Fruit fly (Drosophila melanogaster) whole organism, embryonic: ENCODE measurements around the gene CG34288.

Experiments used
- ATbp ChIP-seq: fragments of 200-800 bp; sonication (Bioruptor generic); optimal IDR thresholded peaks from 2 replicates; lab custom pipeline; 2017; ENCODE audit warnings: missing biosample characterization, mild to moderate bottlenecking, missing genetic modification characterization, missing genetic modification reagents
- Atf6 ChIP-seq: fragments of 200-800 bp; sonication (Bioruptor generic); IDR thresholded peaks from 2 replicates; pipeline ENCODE4 v1.3.6; 2022; ENCODE audit warnings: missing biosample characterization, missing genetic modification characterization
- CG10209 ChIP-seq: fragments of 200-800 bp; sonication (Bioruptor generic); optimal IDR thresholded peaks from 3 replicates; lab custom pipeline; 2017; ENCODE audit warnings: missing biosample characterization, mild to moderate bottlenecking, missing genetic modification characterization, missing genetic modification reagents
- CG10321 ChIP-seq: fragments of 200-800 bp; sonication (Bioruptor generic); IDR thresholded peaks from 2 replicates; pipeline ENCODE4 v1.3.6; 2022; ENCODE audit warnings: missing biosample characterization, missing genetic modification characterization
- CG11247 ChIP-seq: fragments of 200-800 bp; sonication (Bioruptor generic); IDR thresholded peaks from 2 replicates; pipeline ENCODE4 v1.3.6; 2022; ENCODE audit warnings: missing biosample characterization, missing genetic modification characterization
- CG12155 ChIP-seq: fragments of 200-800 bp; sonication (Bioruptor generic); optimal IDR thresholded peaks from 3 replicates; lab custom pipeline; 2016; ENCODE audit warnings: missing biosample characterization, missing genetic modification characterization
- CG12299 ChIP-seq: fragments of 200-800 bp; sonication (Bioruptor generic); optimal IDR thresholded peaks from 2 replicates; lab custom pipeline; 2018; ENCODE audit warnings: missing biosample characterization, mild to moderate bottlenecking, missing genetic modification characterization
- CG14667 ChIP-seq: fragments of 200-800 bp; sonication (Bioruptor generic); IDR thresholded peaks from 2 replicates; pipeline ENCODE4 v1.3.6; 2022; ENCODE audit warnings: missing biosample characterization, missing genetic modification characterization
- CG14710 ChIP-seq: fragments of 200-800 bp; sonication (Bioruptor generic); optimal IDR thresholded peaks from 3 replicates; lab custom pipeline; 2019; ENCODE audit warnings: missing biosample characterization, mild to moderate bottlenecking, missing genetic modification characterization, moderate library complexity
- CG15479 ChIP-seq: fragments of 200-800 bp; sonication (Bioruptor generic); optimal IDR thresholded peaks from 3 replicates; lab custom pipeline; 2019; ENCODE audit warnings: missing biosample characterization, mild to moderate bottlenecking, missing genetic modification characterization, moderate library complexity
- CG16815 ChIP-seq: fragments of 200-800 bp; sonication (Bioruptor generic); optimal IDR thresholded peaks from 3 replicates; lab custom pipeline; 2017; ENCODE audit warnings: missing biosample characterization, mild to moderate bottlenecking, missing genetic modification characterization
- CG32767 ChIP-seq: fragments of 200-800 bp; sonication (Bioruptor generic); IDR thresholded peaks from 2 replicates; pipeline ENCODE4 v1.3.6; 2022; ENCODE audit warnings: missing biosample characterization, missing genetic modification characterization
- CG4707 ChIP-seq: fragments of 200-800 bp; sonication (Bioruptor generic); optimal IDR thresholded peaks from 2 replicates; lab custom pipeline; 2018; ENCODE audit warnings: missing biosample characterization, mild to moderate bottlenecking, missing genetic modification characterization, moderate library complexity
- CG4820 ChIP-seq: fragments of 200-800 bp; sonication (Bioruptor generic); optimal IDR thresholded peaks from 3 replicates; lab custom pipeline; 2016; ENCODE audit warnings: missing biosample characterization, missing genetic modification characterization
- CG6854 ChIP-seq: fragments of 200-800 bp; sonication (Bioruptor generic); optimal IDR thresholded peaks from 3 replicates; lab custom pipeline; 2017; ENCODE audit warnings: missing biosample characterization, mild to moderate bottlenecking, missing genetic modification characterization
- CG7357 ChIP-seq: fragments of 200-800 bp; sonication (Bioruptor generic); IDR thresholded peaks from 3 replicates; pipeline ENCODE4 v1.3.6; 2022; ENCODE audit warnings: missing biosample characterization, missing genetic modification characterization
- CG8388 ChIP-seq: fragments of 200-800 bp; sonication (Bioruptor generic); optimal IDR thresholded peaks from 2 replicates; lab custom pipeline; 2019; ENCODE audit warnings: missing biosample characterization, mild to moderate bottlenecking, missing genetic modification characterization, moderate library complexity
- CG9609 ChIP-seq: fragments of 200-800 bp; sonication (Bioruptor generic); optimal IDR thresholded peaks from 3 replicates; lab custom pipeline; 2016; ENCODE audit warnings: missing biosample characterization, missing genetic modification characterization
- CG9932 ChIP-seq: fragments of 200-800 bp; sonication (Bioruptor generic); IDR thresholded peaks from 2 replicates; pipeline ENCODE4 v1.3.6; 2022; ENCODE audit warnings: missing biosample characterization, missing genetic modification characterization
- CkIIα-i1 ChIP-seq: fragments of 200-800 bp; sonication (Bioruptor generic); IDR thresholded peaks from 2 replicates; pipeline ENCODE4 v1.3.6; 2022; ENCODE audit warnings: missing biosample characterization, missing genetic modification characterization
- Dbx ChIP-seq: fragments of 200-800 bp; sonication (Bioruptor generic); IDR thresholded peaks from 3 replicates; pipeline ENCODE4 v1.3.6; 2022; ENCODE audit warnings: missing biosample characterization, missing genetic modification characterization
- Ets65A ChIP-seq: fragments of 200-800 bp; sonication (Bioruptor generic); peaks from one replicate; lab custom pipeline; 2016; ENCODE audit warnings: missing biosample characterization, missing genetic modification characterization
- Fer3 ChIP-seq: fragments of 200-800 bp; sonication (Bioruptor generic); optimal IDR thresholded peaks from 2 replicates; lab custom pipeline; 2018; ENCODE audit warnings: missing biosample characterization, mild to moderate bottlenecking, missing genetic modification characterization, moderate library complexity
- Hand ChIP-seq: fragments of 200-800 bp; sonication (Bioruptor generic); optimal IDR thresholded peaks from 2 replicates; lab custom pipeline; 2017; ENCODE audit warnings: mild to moderate bottlenecking, missing biosample characterization, missing genetic modification reagents, missing genetic modification characterization
- Hr39 ChIP-seq: fragments of >200 bp; optimal IDR thresholded peaks from 2 replicates; lab custom pipeline; 2017
- Kr ChIP-seq: fragments of 200-800 bp; sonication (Bioruptor generic); optimal IDR thresholded peaks from 2 replicates; lab custom pipeline; 2017; ENCODE audit warnings: missing biosample characterization, mild to moderate bottlenecking, missing genetic modification characterization
- NK7.1 ChIP-seq: fragments of 200-800 bp; sonication (Bioruptor generic); optimal IDR thresholded peaks from 3 replicates; lab custom pipeline; 2016; ENCODE audit warnings: missing biosample characterization, missing genetic modification characterization
- Ssrp ChIP-seq: fragments of 200-800 bp; sonication (Bioruptor generic); optimal IDR thresholded peaks from 2 replicates; lab custom pipeline; 2018; ENCODE audit warnings: missing biosample characterization, mild to moderate bottlenecking, missing genetic modification characterization, moderate library complexity
- Xbp1 ChIP-seq: fragments of 200-800 bp; sonication (Bioruptor generic); optimal IDR thresholded peaks from 3 replicates; lab custom pipeline; 2016; ENCODE audit warnings: missing biosample characterization, mild to moderate bottlenecking, missing genetic modification characterization
- Xrp1 ChIP-seq: fragments of 200-800 bp; sonication (Bioruptor generic); IDR thresholded peaks from 2 replicates; pipeline ENCODE4 v1.3.6; 2022; ENCODE audit warnings: missing biosample characterization, missing genetic modification characterization
- bcd ChIP-seq: fragments of 200-800 bp; sonication (Bioruptor generic); optimal IDR thresholded peaks from 2 replicates; lab custom pipeline; 2017; ENCODE audit warnings: missing biosample characterization, mild to moderate bottlenecking, missing genetic modification characterization
- chif ChIP-seq, 2 experiments: fragments of 200-800 bp; sonication (Bioruptor generic); optimal IDR thresholded peaks; 3 replicates each; lab custom pipeline; 2016; ENCODE audit warnings: missing biosample characterization in 2 of 2, missing genetic modification characterization in 2 of 2
- chinmo ChIP-seq: fragments of 200-800 bp; sonication (Bioruptor generic); IDR thresholded peaks from 4 replicates; pipeline ENCODE4 v1.3.6; 2022; ENCODE audit warnings: missing biosample characterization, missing genetic modification characterization; ENCODE audit not compliant: partially characterized antibody
- corto ChIP-seq: fragments of 200-800 bp; sonication (Bioruptor generic); optimal IDR thresholded peaks from 2 replicates; lab custom pipeline; 2016; ENCODE audit warnings: missing biosample characterization, mild to moderate bottlenecking, missing genetic modification characterization, moderate library complexity
- dan ChIP-seq: fragments of 200-800 bp; sonication (Bioruptor generic); IDR thresholded peaks from 2 replicates; pipeline ENCODE4 v1.3.6; 2022; ENCODE audit warnings: missing biosample characterization, missing genetic modification characterization
- emc ChIP-seq: fragments of 200-800 bp; sonication (Bioruptor generic); optimal IDR thresholded peaks from 2 replicates; lab custom pipeline; 2016; ENCODE audit warnings: missing biosample characterization, missing genetic modification characterization
- ems ChIP-seq: fragments of 200-800 bp; sonication (Bioruptor generic); optimal IDR thresholded peaks from 3 replicates; lab custom pipeline; 2016; ENCODE audit warnings: missing biosample characterization, missing genetic modification characterization
- ewg ChIP-seq: fragments of 200-800 bp; sonication (Bioruptor generic); optimal IDR thresholded peaks from 3 replicates; lab custom pipeline; 2017; ENCODE audit warnings: mild to moderate bottlenecking, missing biosample characterization, missing genetic modification reagents, missing genetic modification characterization
- gem ChIP-seq: fragments of 200-800 bp; sonication (Bioruptor generic); optimal IDR thresholded peaks from 2 replicates; lab custom pipeline; 2019; ENCODE audit warnings: missing biosample characterization, mild to moderate bottlenecking, missing genetic modification characterization, moderate library complexity
- jing ChIP-seq: fragments of 200-800 bp; sonication (Bioruptor generic); optimal IDR thresholded peaks from 2 replicates; lab custom pipeline; 2018; ENCODE audit warnings: missing biosample characterization, mild to moderate bottlenecking, missing genetic modification characterization
- kah ChIP-seq: fragments of 200-800 bp; sonication (Bioruptor generic); optimal IDR thresholded peaks from 2 replicates; lab custom pipeline; 2018; ENCODE audit warnings: missing biosample characterization, mild to moderate bottlenecking, missing genetic modification characterization
- ken ChIP-seq: fragments of 200-800 bp; sonication (Bioruptor generic); IDR thresholded peaks from 3 replicates; pipeline ENCODE4 v1.3.6; 2022; ENCODE audit warnings: missing biosample characterization, missing genetic modification characterization
- lola ChIP-seq, 3 experiments: fragments of >200 bp in 2 of 3; fragments of 200-800 bp in 1 of 3; sonication (Bioruptor generic) in 1 of 3; optimal IDR thresholded peaks; 2 replicates each; lab custom pipeline; 2017 to 2019; ENCODE audit warnings: missing biosample characterization in 3 of 3, missing genetic modification characterization in 3 of 3, mild to moderate bottlenecking in 1 of 3, moderate library complexity in 1 of 3
- nmo ChIP-seq: fragments of 200-800 bp; sonication (Bioruptor generic); optimal IDR thresholded peaks from 2 replicates; lab custom pipeline; 2018; ENCODE audit warnings: missing biosample characterization, mild to moderate bottlenecking, missing genetic modification characterization, moderate library complexity
- onecut ChIP-seq: fragments of 200-800 bp; sonication (Bioruptor generic); IDR thresholded peaks from 2 replicates; pipeline ENCODE4 v1.3.6; 2022; ENCODE audit warnings: missing biosample characterization, missing genetic modification characterization
- repo ChIP-seq: fragments of 200-800 bp; sonication (Bioruptor generic); optimal IDR thresholded peaks from 2 replicates; lab custom pipeline; 2016; ENCODE audit warnings: missing biosample characterization, missing genetic modification characterization
- ttk ChIP-seq: fragments of 200-800 bp; sonication (Bioruptor generic); IDR thresholded peaks from 2 replicates; pipeline ENCODE4 v2.1.2; 2022; ENCODE audit warnings: missing biosample characterization, missing genetic modification characterization
- tup ChIP-seq: fragments of 200-800 bp; sonication (Bioruptor generic); optimal IDR thresholded peaks from 2 replicates; lab custom pipeline; 2016; ENCODE audit warnings: missing biosample characterization, mild to moderate bottlenecking, missing genetic modification characterization, moderate library complexity
- unpg ChIP-seq: fragments of 200-800 bp; sonication (Bioruptor generic); optimal IDR thresholded peaks from 3 replicates; lab custom pipeline; 2018; ENCODE audit warnings: missing biosample characterization, mild to moderate bottlenecking, missing genetic modification characterization, moderate library complexity
- wdn ChIP-seq: fragments of 200-800 bp; sonication (Bioruptor generic); IDR thresholded peaks from 2 replicates; pipeline ENCODE4 v1.3.6; 2022; ENCODE audit warnings: missing biosample characterization, missing genetic modification characterization
- zen2 ChIP-seq: fragments of 200-800 bp; sonication (Bioruptor generic); IDR thresholded peaks from 3 replicates; pipeline ENCODE4 v1.3.6; 2022; ENCODE audit warnings: missing biosample characterization, missing genetic modification characterization; ENCODE audit not compliant: partially characterized antibody

The CG34288 gene

DNA sequence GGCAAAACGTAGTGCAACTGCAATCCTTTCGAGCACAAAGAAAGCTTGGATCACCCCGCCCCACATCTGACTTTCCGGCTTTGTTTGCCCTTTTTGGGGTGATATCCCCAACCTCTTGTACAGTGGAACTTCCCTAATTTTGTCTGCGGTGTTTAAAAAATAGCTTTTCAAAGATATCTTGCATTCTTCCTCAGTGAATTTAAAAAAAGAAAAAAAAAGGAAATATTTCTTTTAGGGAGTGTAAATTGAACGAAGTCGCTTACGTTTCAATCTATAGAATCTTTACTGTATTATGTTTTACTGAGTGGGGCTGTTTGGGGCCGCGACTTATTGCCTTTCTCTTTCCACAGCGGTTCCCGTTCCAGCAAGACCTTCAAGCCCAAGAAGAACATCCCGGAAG is 25.4 kb downstream of the CG34288 start (continued):
- no peak for TF ChIP-seq CG4707 (GFP tag; lab: Kevin White, UChicago)
- no peak for TF ChIP-seq kah (GFP tag; lab: Kevin White, UChicago)
- peak; percentile 33 for TF ChIP-seq CG10209
- TF ChIP-seq CG32767 = peak; percentile 60; the same call in 1 of the 2 replicates
- peak; percentile 78 for TF ChIP-seq Xrp1 (GFP tag; lab: Robert Waterston, UW)
- TF ChIP-seq CG9932 (GFP tag; lab: Robert Waterston, UW) = peak; percentile 77
- 0 out of 3 replicates have a peak, but pooled peaks have one; percentile 46 for TF ChIP-seq CG7357 (GFP tag; lab: Robert Waterston, UW)
- peak; percentile 46 for TF ChIP-seq NK7.1 (GFP tag; lab: Kevin White, UChicago)
- no peak for TF ChIP-seq Kr
- TF ChIP-seq Ssrp (tag; lab: Kevin White, UChicago) = peak; percentile 43
- no peak for TF ChIP-seq dan (GFP tag; lab: Robert Waterston, UW)
- TF ChIP-seq Dbx = peak; percentile 70; the same call in 2 of the 3 replicates
- TF ChIP-seq CkIIα-i1 = no peak
- peak; percentile 68 for TF ChIP-seq Xbp1 (GFP tag; lab: Kevin White, UChicago)
- TF ChIP-seq CG14667 = peak; percentile 63
- peak; percentile 51 for TF ChIP-seq repo (GFP tag; lab: Kevin White, UChicago)
- no peak for TF ChIP-seq tup (GFP tag; lab: Kevin White, UChicago)
- TF ChIP-seq CG11247 (GFP tag; lab: Robert Waterston, UW) = peak; percentile 63; the same call in 1 of the 2 replicates
- TF ChIP-seq CG4820 (GFP tag; lab: Kevin White, UChicago) = peak; percentile 26
- no peak for TF ChIP-seq CG14710 (tag; lab: Kevin White, UChicago)
- TF ChIP-seq ken (GFP tag; lab: Robert Waterston, UW) = peak; percentile 70; the same call in 2 of the 3 replicates
- peak; percentile 71 for TF ChIP-seq nmo
- peak; percentile 26 for TF ChIP-seq ATbp (GFP tag; lab: Kevin White, UChicago)
- TF ChIP-seq CG9609 (GFP tag; lab: Kevin White, UChicago) = no peak
- peak; percentile 4 for TF ChIP-seq CG12299 (tag; lab: Kevin White, UChicago)
- no peak for TF ChIP-seq chinmo (GFP tag; lab: Robert Waterston, UW)
- TF ChIP-seq jing = no peak
- TF ChIP-seq ttk (GFP tag; lab: Robert Waterston, UW) = peak; percentile 71
- peak; percentile 29 for TF ChIP-seq CG6854 (GFP tag; lab: Kevin White, UChicago)
- TF ChIP-seq Atf6 (GFP tag; lab: Robert Waterston, UW) = peak; percentile 80
- peak; percentile 32 for TF ChIP-seq CG8388
- TF ChIP-seq chif (GFP tag; optimal IDR thresholded peaks at IDR 0.05; lab: Kevin White, UChicago) = peak; percentile 24 to 51
- TF ChIP-seq CG15479 (GFP tag; lab: Kevin White, UChicago) = no peak
- TF ChIP-seq ems (GFP tag; lab: Kevin White, UChicago) = no peak
- TF ChIP-seq unpg = peak; percentile 73
- TF ChIP-seq Fer3 (tag; lab: Kevin White, UChicago) = peak; percentile 69
- peak; percentile 45 for TF ChIP-seq corto
- TF ChIP-seq zen2 (GFP tag; lab: Robert Waterston, UW) = no peak
- TF ChIP-seq CG12155 (GFP tag; lab: Kevin White, UChicago) = peak; percentile 61
- peak; percentile 40 for TF ChIP-seq CG16815 (GFP tag; lab: Kevin White, UChicago)
- peak in 1 of 3 experiments; percentile 12 for TF ChIP-seq lola (GFP tag; optimal IDR thresholded peaks at IDR 0.05; lab: Kevin White, UChicago)
- TF ChIP-seq bcd (GFP tag; lab: Kevin White, UChicago) = peak; percentile 31
- TF ChIP-seq emc (GFP tag; lab: Kevin White, UChicago) = no peak
- peak; percentile 31; the same call in 1 of the 2 replicates for TF ChIP-seq CG10321 (GFP tag; lab: Robert Waterston, UW)
- peak; percentile 64 for TF ChIP-seq onecut
- TF ChIP-seq Hr39 = no peak
- peak; percentile 73; the same call in 1 of the 2 replicates for TF ChIP-seq wdn
- no peak for TF ChIP-seq Hand (GFP tag; lab: Kevin White, UChicago)
- TF ChIP-seq Ets65A = no peak
- no peak for TF ChIP-seq ewg (GFP tag; lab: Kevin White, UChicago)
- TF ChIP-seq gem (tag; lab: Kevin White, UChicago) = no peak
